Worm (Caenorhabditis elegans) whole organism, young adult: ENCODE data around the gene F47B7.5.

ENCODE experiments used
- T07F8.4 ChIP-seq: sonication (generic microtip); optimal IDR thresholded peaks from 2 replicates; lab custom pipeline; 2016; ENCODE audit warnings: mild to moderate bottlenecking, missing genetic modification characterization, moderate library complexity, missing compliant biosample characterization
- ama-1 ChIP-seq, 3 experiments: fragments of 150-350 bp in 1 of 3; sonication (generic microtip) in 2 of 3; optimal IDR thresholded peaks; 2 replicates each; lab custom pipeline; 2014 to 2018; ENCODE audit warnings: missing biosample characterization in 2 of 3, missing genetic modification characterization in 2 of 3, missing genetic modification reagents in 2 of 3
- ceh-27 ChIP-seq: fragments of 200-800 bp; sonication (Bioruptor generic); optimal IDR thresholded peaks from 2 replicates; lab custom pipeline; 2018; ENCODE audit warnings: mild to moderate bottlenecking, missing genetic modification characterization, moderate library complexity, missing compliant biosample characterization
- egl-44 ChIP-seq: fragments of 200-800 bp; sonication (Bioruptor generic); IDR thresholded peaks from 2 replicates; pipeline ENCODE4 v1.3.6; 2022; ENCODE audit warnings: missing genetic modification reagents, missing genetic modification characterization, missing compliant biosample characterization
- ekl-4 ChIP-seq: fragments of 200-800 bp; sonication (Bioruptor generic); IDR thresholded peaks from 2 replicates; pipeline ENCODE4 v1.3.6; 2022; ENCODE audit warnings: missing genetic modification reagents, missing genetic modification characterization, missing compliant biosample characterization
- lsy-27 ChIP-seq: sonication (generic microtip); optimal IDR thresholded peaks from 2 replicates; lab custom pipeline; 2017; ENCODE audit warnings: missing genetic modification characterization, mild to moderate bottlenecking, missing compliant biosample characterization, antibody characterized with exemption, missing genotype, borderline replicate concordance; ENCODE audit not compliant: insufficient read depth
- nfya-1 ChIP-seq: sonication (generic microtip); optimal IDR thresholded peaks from 2 replicates; lab custom pipeline; 2017; ENCODE audit warnings: antibody characterized with exemption, missing compliant biosample characterization, missing genetic modification characterization, borderline replicate concordance; ENCODE audit not compliant: insufficient read depth
- nhr-90 ChIP-seq: sonication (generic microtip); optimal IDR thresholded peaks from 2 replicates; lab custom pipeline; 2016; ENCODE audit warnings: missing genotype, mild to moderate bottlenecking, missing genetic modification characterization, missing compliant biosample characterization
- pbrm-1 ChIP-seq: fragments of 200-800 bp; sonication (Bioruptor generic); IDR thresholded peaks from 2 replicates; pipeline ENCODE4 v1.3.6; 2022; ENCODE audit warnings: missing genetic modification reagents, missing genetic modification characterization, missing compliant biosample characterization
- somi-1 ChIP-seq: fragments of 200-800 bp; sonication (Bioruptor generic); optimal IDR thresholded peaks from 2 replicates; lab custom pipeline; 2018; ENCODE audit warnings: mild to moderate bottlenecking, missing genetic modification characterization, missing compliant biosample characterization
- unc-62 ChIP-seq: fragments of 150-350 bp; optimal IDR thresholded peaks from 2 replicates; lab custom pipeline; 2014; ENCODE audit warnings: missing biosample characterization, missing genetic modification reagents, missing genetic modification characterization

DNA sequence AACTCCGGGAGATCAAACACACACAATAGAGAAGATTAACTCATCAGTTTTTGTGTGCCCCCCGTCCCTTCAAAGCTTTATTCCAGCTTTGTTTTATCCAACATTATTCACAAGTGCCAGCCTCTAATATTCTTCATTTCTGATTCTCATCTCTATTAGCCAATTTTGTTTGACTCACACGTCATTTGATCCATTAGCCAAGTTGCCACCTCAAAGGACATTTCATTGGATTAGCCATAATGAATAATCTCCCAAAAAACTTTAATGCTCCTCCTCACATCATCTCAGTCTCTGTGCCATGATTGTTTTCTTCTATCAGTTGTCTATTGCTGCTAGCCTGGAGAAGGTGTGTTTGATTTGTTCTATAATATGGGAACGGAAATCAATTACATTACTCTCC, 43.2 kb downstream of the F47B7.5 start:
- TF ChIP-seq unc-62 (no peak), ekl-4 (GFP tag; lab: Robert Waterston, UW) (no peak), somi-1 (GFP tag; lab: Kevin White, UChicago) (no peak), ama-1 (optimal IDR thresholded peaks at IDR 0.05; lab: Kevin White, UChicago) (no peak), ama-1 (GFP tag; optimal IDR thresholded peaks at IDR 0.05; lab: Kevin White, UChicago) (no peak), pbrm-1 (GFP tag; lab: Robert Waterston, UW) (no peak), nfya-1 (no peak), ceh-27 (GFP tag; lab: Kevin White, UChicago) (no peak), nhr-90 (tag; lab: Kevin White, UChicago) (no peak), lsy-27 (no peak), T07F8.4 (tag; lab: Kevin White, UChicago) (no peak), egl-44 (GFP tag; lab: Robert Waterston, UW) (no peak)
